Fruit fly (Drosophila melanogaster) whole organism, wandering third instar larva: ENCODE measurements around the gene tty.

ENCODE experiments used
- Abd-B ChIP-seq: fragments of >200 bp; optimal IDR thresholded peaks from 2 replicates; lab custom pipeline; 2017; ENCODE audit warnings: missing biosample characterization, missing genetic modification characterization
- CG32264 ChIP-seq: fragments of 200-800 bp; sonication (Bioruptor generic); optimal IDR thresholded peaks from 2 replicates; lab custom pipeline; 2016; ENCODE audit warnings: missing biosample characterization, missing genetic modification characterization
- CrebA ChIP-seq: fragments of 200-800 bp; sonication (Bioruptor generic); optimal IDR thresholded peaks from 2 replicates; lab custom pipeline; 2016; ENCODE audit warnings: missing biosample characterization, mild to moderate bottlenecking, missing genetic modification characterization, borderline replicate concordance
- GATAd ChIP-seq: sonication (Bioruptor generic); optimal IDR thresholded peaks from 2 replicates; lab custom pipeline; 2016; ENCODE audit warnings: missing biosample characterization, missing genetic modification characterization
- Hr78 ChIP-seq: fragments of >200 bp; optimal IDR thresholded peaks from 2 replicates; lab custom pipeline; 2017; ENCODE audit warnings: missing biosample characterization, missing genetic modification characterization
- Mio ChIP-seq: sonication (Bioruptor generic); optimal IDR thresholded peaks from 2 replicates; lab custom pipeline; 2016; ENCODE audit warnings: missing biosample characterization, missing genetic modification characterization
- br ChIP-seq: fragments of 200-800 bp; sonication (Bioruptor generic); optimal IDR thresholded peaks from 2 replicates; lab custom pipeline; 2016; ENCODE audit warnings: missing biosample characterization, missing genetic modification characterization
- ey ChIP-seq: fragments of 200-800 bp; sonication (Bioruptor generic); optimal IDR thresholded peaks from 2 replicates; lab custom pipeline; 2016; ENCODE audit warnings: missing biosample characterization, missing genetic modification characterization
- fru ChIP-seq: fragments of 200-800 bp; sonication (Bioruptor generic); optimal IDR thresholded peaks from 3 replicates; lab custom pipeline; 2016; ENCODE audit warnings: missing biosample characterization, mild to moderate bottlenecking, missing genetic modification characterization
- h ChIP-seq: fragments of 200-800 bp; sonication (Bioruptor generic); optimal IDR thresholded peaks from 3 replicates; lab custom pipeline; 2016; ENCODE audit warnings: missing biosample characterization, mild to moderate bottlenecking, missing genetic modification characterization
- lola ChIP-seq: fragments of >200 bp; optimal IDR thresholded peaks from 2 replicates; lab custom pipeline; 2017; ENCODE audit warnings: missing biosample characterization, missing genetic modification characterization
- psq ChIP-seq: fragments of 200-800 bp; sonication (Bioruptor generic); optimal IDR thresholded peaks from 3 replicates; lab custom pipeline; 2017; ENCODE audit warnings: missing biosample characterization, mild to moderate bottlenecking, missing genetic modification characterization, moderate library complexity
- woc ChIP-seq: sonication (Bioruptor generic); optimal IDR thresholded peaks from 2 replicates; lab custom pipeline; 2016; ENCODE audit warnings: missing biosample characterization, mild to moderate bottlenecking, missing genetic modification characterization

DNA sequence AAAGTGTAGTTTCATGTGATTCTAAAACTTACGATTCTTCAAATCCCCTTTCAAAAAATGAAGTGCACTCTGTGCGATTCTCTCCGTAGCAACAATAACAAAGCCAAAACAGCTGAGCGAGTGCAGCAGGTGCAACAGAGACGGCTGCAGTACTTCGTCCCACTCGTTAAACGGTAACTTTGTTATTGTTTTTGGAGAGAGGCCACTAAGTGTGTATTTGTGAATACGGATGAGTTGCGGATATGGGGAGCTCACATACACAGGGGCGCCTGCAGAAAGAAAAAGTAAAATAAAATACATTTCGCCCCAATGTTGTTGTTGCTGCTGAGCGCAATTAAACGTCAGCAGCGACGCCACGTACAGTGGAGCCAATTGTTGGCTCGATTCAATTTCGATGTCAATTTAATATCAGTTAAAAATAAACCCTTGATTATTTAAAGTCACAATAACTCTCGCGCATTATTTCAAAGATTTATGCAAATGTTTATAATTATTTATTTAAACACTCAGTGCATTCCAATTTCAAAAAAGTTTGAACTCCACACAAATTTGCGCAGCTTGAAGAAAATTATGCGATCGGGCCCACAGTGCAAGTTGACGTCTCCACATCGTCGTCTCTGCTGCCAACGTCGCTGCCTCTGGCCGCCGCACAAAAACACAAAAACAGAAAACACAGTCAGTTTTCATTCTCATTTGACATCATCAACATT lies 28.0 kb upstream of the tty start:
- TF ChIP-seq Mio (GFP tag; lab: Kevin White, UChicago) (peak; percentile 80), Hr78 (GFP tag; lab: Kevin White, UChicago) (no peak), h (GFP tag; lab: Kevin White, UChicago) (peak; percentile 99), lola (GFP tag; lab: Kevin White, UChicago) (no peak), ey (peak; percentile 98), br (GFP tag; lab: Kevin White, UChicago) (peak; percentile 99), CG32264 (GFP tag; lab: Kevin White, UChicago) (peak; percentile 91), psq (GFP tag; lab: Kevin White, UChicago) (peak; percentile 95), CrebA (no peak), fru (peak; percentile 99), Abd-B (GFP tag; lab: Kevin White, UChicago) (no peak), GATAd (GFP tag; lab: Kevin White, UChicago) (peak; percentile 68), woc (peak; percentile 96)
